Worm (Caenorhabditis elegans) whole organism, L3 larva: ENCODE data around the gene pes-9.

ENCODE experiments used
- ceh-82 ChIP-seq: fragments of 150-350 bp; optimal IDR thresholded peaks from 2 replicates; lab custom pipeline; 2014; ENCODE audit warnings: missing biosample characterization, missing genetic modification characterization
- elt-2 ChIP-seq: sonication (generic microtip); optimal IDR thresholded peaks from 2 replicates; lab custom pipeline; 2016; ENCODE audit warnings: missing genetic modification reagents, mild to moderate bottlenecking, missing genetic modification characterization, missing compliant biosample characterization
- jun-1 ChIP-seq: fragments of 150-350 bp; optimal IDR thresholded peaks from 2 replicates; lab custom pipeline; 2014; ENCODE audit warnings: missing biosample characterization, missing genetic modification reagents, missing genetic modification characterization
- nhr-237 ChIP-seq: fragments of 150-350 bp; optimal IDR thresholded peaks from 2 replicates; lab custom pipeline; 2014; ENCODE audit warnings: missing biosample characterization, missing genetic modification characterization
- nhr-43 ChIP-seq: sonication (generic microtip); optimal IDR thresholded peaks from 2 replicates; lab custom pipeline; 2016; ENCODE audit warnings: mild to moderate bottlenecking, missing genetic modification characterization, missing compliant biosample characterization; ENCODE audit not compliant: poor library complexity, severe bottlenecking
- pha-4 ChIP-seq: fragments of 150-350 bp; optimal IDR thresholded peaks from 2 replicates; lab custom pipeline; 2014; ENCODE audit warnings: missing biosample characterization, missing genetic modification reagents, missing genetic modification characterization
- snpc-4 ChIP-seq: fragments of 150-350 bp; optimal IDR thresholded peaks from 2 replicates; lab custom pipeline; 2014; ENCODE audit warnings: missing biosample characterization, missing genetic modification characterization
- unc-39 ChIP-seq: sonication (generic microtip); optimal IDR thresholded peaks from 4 replicates; lab custom pipeline; 2017; ENCODE audit warnings: missing biosample characterization, missing genetic modification characterization
- ztf-11 ChIP-seq: fragments of 150-350 bp; optimal IDR thresholded peaks from 2 replicates; lab custom pipeline; 2014; ENCODE audit warnings: missing biosample characterization, missing genetic modification characterization
- ztf-4 ChIP-seq: fragments of 150-350 bp; optimal IDR thresholded peaks from 2 replicates; lab custom pipeline; 2014; ENCODE audit warnings: missing biosample characterization, missing genetic modification characterization

DNA sequence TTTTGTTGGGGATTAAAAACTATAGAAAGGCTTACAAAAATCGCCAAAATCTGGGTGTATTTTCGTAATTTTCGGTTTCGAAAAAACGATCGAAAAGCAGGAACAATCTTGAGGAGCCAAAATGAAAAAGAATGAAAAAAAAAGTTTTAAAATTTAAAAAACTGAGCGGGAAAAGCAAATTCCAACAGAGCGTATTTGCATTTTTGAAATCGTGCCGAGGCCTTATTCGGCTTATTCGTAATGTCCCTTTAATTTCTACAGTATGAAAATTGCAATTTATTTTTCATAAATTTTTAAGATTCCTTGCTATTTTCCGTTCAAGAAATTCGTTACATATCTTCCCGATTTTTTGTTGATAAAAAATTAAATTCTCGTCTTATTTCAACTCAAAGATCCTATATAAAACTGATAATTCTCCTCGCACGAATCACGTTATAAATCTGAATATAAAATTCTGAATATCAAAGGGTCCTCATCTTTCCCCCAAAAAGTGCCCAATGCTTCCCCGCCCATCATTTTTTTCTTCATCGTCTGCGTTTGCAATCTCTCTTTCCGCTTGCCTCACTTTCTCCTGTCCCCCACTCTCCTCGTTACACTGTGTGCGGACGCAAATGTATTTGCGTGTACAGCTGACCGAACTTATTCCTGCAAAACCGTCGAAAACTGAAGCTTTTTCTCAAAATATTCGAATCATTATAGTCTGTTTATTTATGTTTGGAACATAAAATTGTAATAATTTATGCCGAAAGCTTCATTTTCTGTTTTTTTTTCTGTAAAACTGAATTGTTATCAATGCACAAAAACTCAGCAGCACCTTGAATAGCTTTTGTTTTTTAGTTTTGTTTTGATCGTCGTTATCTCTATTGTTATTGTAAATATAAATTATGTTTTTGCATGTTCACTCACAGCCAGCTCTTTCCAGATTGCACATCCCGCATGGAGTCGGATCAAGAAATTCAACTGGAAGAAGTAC is 49.3 kb upstream of the pes-9 start, which contains the start of the genes rfc-1 and pmp-3:
- TF ChIP-seq ceh-82 (tag; lab: Kevin White, UChicago), result no peak
- peak; percentile 30 for TF ChIP-seq pha-4 (tag; lab: Kevin White, UChicago)
- no peak for TF ChIP-seq nhr-237 (tag; lab: Kevin White, UChicago)
- TF ChIP-seq nhr-43 (tag; lab: Kevin White, UChicago), result no peak
- no peak for TF ChIP-seq unc-39 (tag; lab: Kevin White, UChicago)
- TF ChIP-seq ztf-11 (tag; lab: Kevin White, UChicago), result no peak
- TF ChIP-seq snpc-4 (tag; lab: Kevin White, UChicago), result no peak
- TF ChIP-seq ztf-4 (tag; lab: Kevin White, UChicago), result no peak
- TF ChIP-seq jun-1 (tag; lab: Kevin White, UChicago), result no peak
- no peak for TF ChIP-seq elt-2 (tag; lab: Kevin White, UChicago)
